Worm (Caenorhabditis elegans): ENCODE measurements around the gene rdy-2.

rdy-2 gene

DNA sequence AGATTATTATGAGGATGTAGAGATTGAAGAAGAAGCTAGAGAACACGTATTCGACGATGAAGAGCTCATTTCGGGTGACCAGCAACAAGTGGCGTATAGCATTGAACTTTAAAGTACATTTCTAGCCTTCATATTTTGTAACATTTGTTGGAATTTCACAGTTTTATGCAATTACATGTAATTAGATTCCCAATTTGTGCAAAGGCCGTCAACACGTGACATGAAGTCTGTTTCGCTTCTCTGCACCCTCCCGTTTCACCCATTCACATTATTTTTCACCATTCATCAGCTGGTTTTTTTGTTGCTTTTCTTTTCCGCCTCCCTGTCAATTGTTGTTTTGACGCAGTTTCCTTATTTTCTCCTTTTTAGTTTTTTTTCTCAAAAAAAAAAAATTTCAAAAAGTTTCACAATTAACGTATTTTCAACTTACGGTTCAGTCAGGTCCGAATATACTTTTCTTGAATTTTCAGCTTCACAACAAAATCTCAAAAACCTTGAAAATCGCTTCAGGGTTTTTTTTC is 26.4 kb upstream of the rdy-2 start, which contains the start of gene sde-2:
sde-2 (plus strand) TSS at position 471 of the 521 bp plus-strand sequence.
- TF ChIP-seq hlh-30 (tag; optimal IDR thresholded peaks at IDR 0.05; ENCODE audit: insufficient read depth) (peak; percentile 82), unc-42 (tag; optimal IDR thresholded peaks at IDR 0.05) (peak; percentile 93), sdc-2 (tag; optimal IDR thresholded peaks at IDR 0.05) (no peak)

- TF ChIP-seq unc-42 (tag; optimal IDR thresholded peaks at IDR 0.05): peak; percentile 12
- no peak for TF ChIP-seq ceh-24 (tag; optimal IDR thresholded peaks at IDR 0.05)
- TF ChIP-seq F13H6.1 (tag; optimal IDR thresholded peaks at IDR 0.05): no peak
- no peak for TF ChIP-seq lim-6 (tag; optimal IDR thresholded peaks at IDR 0.05)
- TF ChIP-seq hlh-6 (tag; optimal IDR thresholded peaks at IDR 0.05): no peak
- TF ChIP-seq ceh-31 (tag; optimal IDR thresholded peaks at IDR 0.05): peak; percentile 58
- TF ChIP-seq tbx-2 (tag; optimal IDR thresholded peaks at IDR 0.05): peak; percentile 36
- no peak for TF ChIP-seq ceh-45 (GFP tag; IDR thresholded peaks at IDR 0.05)
- no peak for TF ChIP-seq ttx-3 (tag; optimal IDR thresholded peaks at IDR 0.05)
- no peak for TF ChIP-seq pha-4 (tag; optimal IDR thresholded peaks at IDR 0.05)
- peak; percentile 4 for TF ChIP-seq ceh-2 (tag; optimal IDR thresholded peaks at IDR 0.05)
- TF ChIP-seq T23F11.4 (GFP tag; optimal IDR thresholded peaks at IDR 0.05): no peak
- TF ChIP-seq K02D7.2 (tag; optimal IDR thresholded peaks at IDR 0.05): no peak
- peak; percentile 34 for TF ChIP-seq ets-4 (tag; optimal IDR thresholded peaks at IDR 0.05)
Measured at ce11 chrV:13625517-13626097, 24.8 kb upstream of the rdy-2 start, which contains the start of the genes nduv-2 and F53F4.12. Gene nduv-2, minus strand, starts transcription at chrV:13625567. Gene F53F4.12, plus strand, starts transcription at chrV:13626047.

DNA sequence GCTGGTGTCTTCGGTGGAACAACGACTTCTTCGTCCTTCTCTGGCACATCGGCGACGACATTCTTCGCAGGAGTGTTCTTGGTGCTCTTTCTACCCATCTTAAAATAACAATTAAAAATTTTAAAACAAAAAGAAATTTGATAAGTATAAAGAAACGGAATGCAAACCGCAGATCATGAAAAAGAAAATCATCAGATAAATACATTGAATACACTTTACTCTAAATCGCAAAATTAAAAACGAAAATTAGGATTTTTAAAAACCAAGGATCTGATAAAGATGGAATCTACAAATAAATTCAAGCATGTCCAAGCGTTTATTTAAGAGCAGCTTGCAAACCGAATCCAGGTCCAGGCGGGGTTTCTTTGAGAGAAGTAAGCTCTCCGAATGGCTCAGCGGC is 23.6 kb upstream of the rdy-2 start, which contains the start of gene F53F4.11:
F53F4.11 (minus strand) TSS at position 101 of the 400 bp plus-strand sequence.
- no peak for TF ChIP-seq ceh-6 (GFP tag; optimal IDR thresholded peaks at IDR 0.05)
- no peak for TF ChIP-seq T23F11.4 (GFP tag; optimal IDR thresholded peaks at IDR 0.05)
- no peak for TF ChIP-seq C08G9.2 (tag; optimal IDR thresholded peaks at IDR 0.05)
- TF ChIP-seq sox-4 (tag; optimal IDR thresholded peaks at IDR 0.05): no peak
- no peak for TF ChIP-seq tbx-2 (tag; optimal IDR thresholded peaks at IDR 0.05)
- TF ChIP-seq tbx-7 (tag; optimal IDR thresholded peaks at IDR 0.05): no peak
- no peak for TF ChIP-seq ceh-31 (tag; optimal IDR thresholded peaks at IDR 0.05)
- no peak for TF ChIP-seq fax-1 (tag; optimal IDR thresholded peaks at IDR 0.05)
- TF ChIP-seq mec-3 (tag; optimal IDR thresholded peaks at IDR 0.05; ENCODE audit: borderline replicate concordance): no peak
- no peak for TF ChIP-seq F13H6.1 (tag; optimal IDR thresholded peaks at IDR 0.05)
- no peak for TF ChIP-seq rnt-1 (tag; optimal IDR thresholded peaks at IDR 0.05)
- no peak for TF ChIP-seq elt-2 (tag; optimal IDR thresholded peaks at IDR 0.05)
- TF ChIP-seq ceh-45 (GFP tag; IDR thresholded peaks at IDR 0.05): no peak
- TF ChIP-seq ceh-14 (tag; optimal IDR thresholded peaks at IDR 0.05): no peak
- no peak for TF ChIP-seq pat-9 (tag; optimal IDR thresholded peaks at IDR 0.05)
- no peak for TF ChIP-seq hlh-13 (GFP tag; optimal IDR thresholded peaks at IDR 0.05)
- no peak for TF ChIP-seq hlh-15 (tag; optimal IDR thresholded peaks at IDR 0.05)

DNA sequence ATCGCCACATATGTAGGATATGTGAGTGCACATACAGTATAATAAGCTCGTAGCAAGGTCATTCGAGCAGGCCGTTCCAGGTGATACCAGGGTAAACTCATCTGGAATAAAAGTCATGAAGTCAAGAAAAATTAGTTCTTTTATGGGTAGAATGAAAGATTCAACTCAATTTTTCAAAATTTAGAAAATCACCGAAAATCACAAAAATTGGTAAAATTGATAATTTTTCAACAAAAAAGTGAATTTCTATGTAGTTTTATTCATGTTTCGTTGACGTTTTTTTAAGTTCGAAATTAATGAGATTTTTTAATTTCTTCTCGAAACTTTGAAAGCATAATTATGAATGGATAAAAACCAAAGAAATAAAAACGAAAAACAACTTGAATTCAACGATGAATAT is 20.9 kb upstream of the rdy-2 start, which contains the start of gene F53F4.16:
F53F4.16 (minus strand) TSS at position 101 of the 400 bp plus-strand sequence.
- TF ChIP-seq pqm-1 (tag; optimal IDR thresholded peaks at IDR 0.05): no peak
- no peak for TF ChIP-seq tbx-2 (tag; optimal IDR thresholded peaks at IDR 0.05)
- TF ChIP-seq nfya-1 (tag; optimal IDR thresholded peaks at IDR 0.05): no peak
- no peak for TF ChIP-seq ceh-48 (tag; optimal IDR thresholded peaks at IDR 0.05)
- no peak for TF ChIP-seq ceh-9 (tag; optimal IDR thresholded peaks at IDR 0.05)
- no peak for TF ChIP-seq hlh-13 (GFP tag; optimal IDR thresholded peaks at IDR 0.05)

ce11 chrV:13620676-13621075 is 19.9 kb upstream of the rdy-2 start, which contains the start of gene F53F4.15:
Gene F53F4.15, plus strand, starts transcription at chrV:13620976.
- TF ChIP-seq ceh-34 (tag; optimal IDR thresholded peaks at IDR 0.05): no peak

Data from whole organism, late embryonic.